Fruit fly (Drosophila melanogaster) whole organism, pupa: ENCODE data around the gene Qsox2.

Experiments used
- CG10348 ChIP-seq: fragments of 200-800 bp; sonication (Bioruptor generic); IDR thresholded peaks from 2 replicates; pipeline ENCODE4 v1.3.6; 2022; ENCODE audit warnings: missing biosample characterization, missing genetic modification characterization
- CG12605 ChIP-seq: fragments of 200-800 bp; sonication (Bioruptor generic); IDR thresholded peaks from 2 replicates; pipeline ENCODE4 v1.3.6; 2022; ENCODE audit warnings: missing biosample characterization, missing genetic modification characterization
- CG13204 ChIP-seq: fragments of 200-800 bp; sonication (Bioruptor generic); optimal IDR thresholded peaks from 2 replicates; lab custom pipeline; 2018; ENCODE audit warnings: missing biosample characterization, mild to moderate bottlenecking, missing genetic modification characterization, moderate library complexity
- CG17806 ChIP-seq: fragments of 200-800 bp; sonication (Bioruptor generic); optimal IDR thresholded peaks from 2 replicates; lab custom pipeline; 2018; ENCODE audit warnings: missing biosample characterization, mild to moderate bottlenecking, missing genetic modification characterization, moderate library complexity
- CG32121 ChIP-seq: fragments of 200-800 bp; sonication (Bioruptor generic); IDR thresholded peaks from 2 replicates; pipeline ENCODE4 v1.3.6; 2022; ENCODE audit warnings: missing biosample characterization, missing genetic modification characterization
- CG8159 ChIP-seq: fragments of 200-800 bp; sonication (Bioruptor generic); optimal IDR thresholded peaks from 3 replicates; lab custom pipeline; 2018; ENCODE audit warnings: missing biosample characterization, mild to moderate bottlenecking, missing genetic modification characterization, moderate library complexity
- CG8301 ChIP-seq: fragments of 200-800 bp; sonication (Bioruptor generic); optimal IDR thresholded peaks from 2 replicates; lab custom pipeline; 2018; ENCODE audit warnings: missing biosample characterization, mild to moderate bottlenecking, missing genetic modification characterization
- Ets98B ChIP-seq: fragments of 200-800 bp; sonication (Bioruptor generic); IDR thresholded peaks from 2 replicates; pipeline ENCODE4 v1.3.6; 2022; ENCODE audit warnings: missing biosample characterization, missing genetic modification characterization
- Pif1A ChIP-seq: fragments of 200-800 bp; sonication (Bioruptor generic); optimal IDR thresholded peaks from 3 replicates; lab custom pipeline; 2016; ENCODE audit warnings: missing biosample characterization, missing genetic modification characterization
- Snoo ChIP-seq: fragments of 200-800 bp; sonication (Bioruptor generic); optimal IDR thresholded peaks from 3 replicates; lab custom pipeline; 2017; ENCODE audit warnings: missing biosample characterization, mild to moderate bottlenecking, missing genetic modification characterization, inconsistent platforms
- rn ChIP-seq: fragments of 200-800 bp; sonication (Bioruptor generic); IDR thresholded peaks from 2 replicates; pipeline ENCODE4 v1.3.6; 2022; ENCODE audit warnings: missing biosample characterization, missing genetic modification characterization

- TF ChIP-seq CG10348 (GFP tag; lab: Robert Waterston, UW) (no peak), CG17806 (no peak), CG8301 (tag; lab: Kevin White, UChicago) (no peak), rn (GFP tag; lab: Robert Waterston, UW) (no peak), CG12605 (GFP tag; lab: Robert Waterston, UW) (no peak), Snoo (tag; lab: Kevin White, UChicago) (no peak), Pif1A (GFP tag; lab: Kevin White, UChicago) (no peak), CG13204 (GFP tag; lab: Kevin White, UChicago) (no peak), CG32121 (GFP tag; lab: Robert Waterston, UW) (no peak), Ets98B (no peak), CG8159 (tag; lab: Kevin White, UChicago) (no peak)
Measured at dm6 chr3R:21864992-21865391, 48.6 kb upstream of the Qsox2 start, which contains the start of gene lsn.
